Fruit fly (Drosophila melanogaster): Measurements from ENCODE around the gene Drsl3.
A peak's percentile ranks its signal among the peaks of the same experiment; 100 is the strongest.

The Drsl3 gene

dm6 chr3L:3325925-3326903, 11.4 kb downstream of the Drsl3 start, which contains the start of gene Gtpx (continued):
- peak; percentile 28; the same call in 1 of the 3 replicates for TF ChIP-seq dysf (GFP tag; IDR thresholded peaks at IDR 0.05)
- TF ChIP-seq tna (GFP tag; IDR thresholded peaks at IDR 0.05; ENCODE audit: partially characterized antibody): no peak
- no peak for TF ChIP-seq CG4404 (GFP tag; IDR thresholded peaks at IDR 0.05)
- TF ChIP-seq CG6654 (GFP tag; optimal IDR thresholded peaks at IDR 0.05): no peak
- TF ChIP-seq amos (GFP tag; IDR thresholded peaks at IDR 0.05; ENCODE audit: partially characterized antibody): peak; percentile 46
- TF ChIP-seq CG11560 (tag; IDR thresholded peaks at IDR 0.05): no peak
- no peak for TF ChIP-seq Lpt (GFP tag; optimal IDR thresholded peaks at IDR 0.05)
- TF ChIP-seq CG14965 (GFP tag; optimal IDR thresholded peaks at IDR 0.05; ENCODE audit: borderline replicate concordance): no peak
- TF ChIP-seq CG10565 (GFP tag; optimal IDR thresholded peaks at IDR 0.05): no peak
- no peak for TF ChIP-seq CG10147 (GFP tag; optimal IDR thresholded peaks at IDR 0.05)
- no peak for TF ChIP-seq danr (GFP tag; IDR thresholded peaks at IDR 0.05)
- no peak for TF ChIP-seq D19A (tag; optimal IDR thresholded peaks at IDR 0.05)
- TF ChIP-seq kah (GFP tag; optimal IDR thresholded peaks at IDR 0.05): no peak
- TF ChIP-seq CG2116 (GFP tag; optimal IDR thresholded peaks at IDR 0.05): peak; percentile 48
- peak; percentile 40 for TF ChIP-seq tx (GFP tag; optimal IDR thresholded peaks at IDR 0.05)
- TF ChIP-seq Nf-YA (GFP tag; IDR thresholded peaks at IDR 0.05): no peak
- TF ChIP-seq gem (tag; optimal IDR thresholded peaks at IDR 0.05): no peak
- TF ChIP-seq nerfin-2 (GFP tag; IDR thresholded peaks at IDR 0.05; ENCODE audit: partially characterized antibody): no peak
- peak; percentile 43 for TF ChIP-seq CG18599 (GFP tag; optimal IDR thresholded peaks at IDR 0.05)
- TF ChIP-seq CoRest (tag; optimal IDR thresholded peaks at IDR 0.05): peak; percentile 79
- TF ChIP-seq Gug (GFP tag; IDR thresholded peaks at IDR 0.05): no peak
- peak; percentile 3 for TF ChIP-seq zen (tag; optimal IDR thresholded peaks at IDR 0.05)
- no peak for TF ChIP-seq H2.0 (GFP tag; IDR thresholded peaks at IDR 0.05)
- peak; percentile 2 for TF ChIP-seq Fer3 (tag; optimal IDR thresholded peaks at IDR 0.05)
- peak in 1 of 3 experiments; percentile 45 for TF ChIP-seq lola (GFP tag; optimal IDR thresholded peaks at IDR 0.05)
- TF ChIP-seq BtbVII (GFP tag; optimal IDR thresholded peaks at IDR 0.05): no peak
- no peak for TF ChIP-seq zfh1 (GFP tag; IDR thresholded peaks at IDR 0.05)
- peak; percentile 22 for TF ChIP-seq pnt (GFP tag; optimal IDR thresholded peaks at IDR 0.05)
- TF ChIP-seq CG7963 (GFP tag; IDR thresholded peaks at IDR 0.05; ENCODE audit: partially characterized antibody): no peak
- peak in 1 of 2 experiments; percentile 57 for TF ChIP-seq Hr78 (GFP tag; optimal IDR thresholded peaks at IDR 0.05)
- no peak for TF ChIP-seq CG1233 (GFP tag; optimal IDR thresholded peaks at IDR 0.05)
- no peak for TF ChIP-seq unc-4 (GFP tag; IDR thresholded peaks at IDR 0.05; ENCODE audit: partially characterized antibody)
- TF ChIP-seq al (GFP tag; IDR thresholded peaks at IDR 0.05): no peak
- TF ChIP-seq tll (GFP tag; optimal IDR thresholded peaks at IDR 0.05): peak in 1 of 2 experiments; percentile 8
- TF ChIP-seq Drgx (GFP tag; IDR thresholded peaks at IDR 0.05): 0 out of 2 replicates have a peak, but pooled peaks have one; percentile 24
- no peak for TF ChIP-seq CG3838 (GFP tag; optimal IDR thresholded peaks at IDR 0.05)
- no peak for TF ChIP-seq sc (optimal IDR thresholded peaks at IDR 0.05)
- TF ChIP-seq sc (GFP tag; optimal IDR thresholded peaks at IDR 0.05): no peak
- peak; percentile 42 for TF ChIP-seq CG33213 (GFP tag; optimal IDR thresholded peaks at IDR 0.05)
- TF ChIP-seq ranshi (GFP tag; IDR thresholded peaks at IDR 0.05): no peak
- no peak for TF ChIP-seq CG6854 (GFP tag; optimal IDR thresholded peaks at IDR 0.05)
- TF ChIP-seq CG1603 (tag; optimal IDR thresholded peaks at IDR 0.05): peak; percentile 54
- TF ChIP-seq CG2712 (tag; optimal IDR thresholded peaks at IDR 0.05): peak; percentile 37
- TF ChIP-seq CG5180 (GFP tag; optimal IDR thresholded peaks at IDR 0.05): no peak
- no peak for TF ChIP-seq her (GFP tag; optimal IDR thresholded peaks at IDR 0.05)
- TF ChIP-seq onecut (GFP tag; IDR thresholded peaks at IDR 0.05): no peak; the same call in 1 of the 2 replicates
- TF ChIP-seq CHES-1-like (GFP tag; optimal IDR thresholded peaks at IDR 0.05): peak; percentile 61
